Worm (Caenorhabditis elegans) whole organism, mixed stage, embryonic: ENCODE results near the gene cank-26.

Experiments used
- M03D4.4 ChIP-seq: sonication (generic microtip); optimal IDR thresholded peaks from 2 replicates; lab custom pipeline; 2017; ENCODE audit warnings: mild to moderate bottlenecking, missing genetic modification characterization, missing compliant biosample characterization
- ces-1 ChIP-seq: fragments of 150-350 bp; optimal IDR thresholded peaks from 2 replicates; lab custom pipeline; 2014; ENCODE audit warnings: missing biosample characterization, missing genetic modification reagents, missing genetic modification characterization
- elt-1 ChIP-seq: sonication (generic microtip); optimal IDR thresholded peaks from 2 replicates; lab custom pipeline; 2017; ENCODE audit warnings: missing genetic modification characterization, mild to moderate bottlenecking, missing compliant biosample characterization, antibody characterized with exemption, moderate library complexity, borderline replicate concordance; ENCODE audit not compliant: insufficient read depth
- elt-3 ChIP-seq: fragments of 150-350 bp; optimal IDR thresholded peaks from 2 replicates; lab custom pipeline; 2014; ENCODE audit warnings: missing biosample characterization, missing genetic modification characterization
- lin-32 ChIP-seq: fragments of 200-800 bp; sonication (Bioruptor generic); optimal IDR thresholded peaks from 2 replicates; lab custom pipeline; 2018; ENCODE audit warnings: mild to moderate bottlenecking, missing genetic modification characterization, missing compliant biosample characterization
- lsy-2 ChIP-seq: fragments of 150-350 bp; optimal IDR thresholded peaks from 2 replicates; lab custom pipeline; 2014; ENCODE audit warnings: missing biosample characterization, missing genetic modification characterization
- nhr-12 ChIP-seq: fragments of 150-350 bp; optimal IDR thresholded peaks from 2 replicates; lab custom pipeline; 2014; ENCODE audit warnings: missing biosample characterization, missing genetic modification characterization
- nhr-28 ChIP-seq: fragments of 150-350 bp; optimal IDR thresholded peaks from 2 replicates; lab custom pipeline; 2014; ENCODE audit warnings: missing biosample characterization, missing genetic modification characterization
- pha-4 ChIP-seq: fragments of 150-350 bp; optimal IDR thresholded peaks from 2 replicates; lab custom pipeline; 2018; ENCODE audit warnings: missing biosample characterization, missing genetic modification reagents, missing genetic modification characterization
- unc-120 ChIP-seq: sonication (generic microtip); optimal IDR thresholded peaks from 2 replicates; lab custom pipeline; 2017; ENCODE audit warnings: missing genetic modification characterization, missing compliant biosample characterization; ENCODE audit not compliant: poor library complexity, severe bottlenecking
- unc-62 ChIP-seq: fragments of 150-350 bp; optimal IDR thresholded peaks from 2 replicates; lab custom pipeline; 2014; ENCODE audit warnings: missing biosample characterization, missing genetic modification reagents, missing genetic modification characterization
- zip-8 ChIP-seq: fragments of 150-350 bp; optimal IDR thresholded peaks from 2 replicates; lab custom pipeline; 2014; ENCODE audit warnings: missing biosample characterization, missing genetic modification characterization
- ztf-11 ChIP-seq: fragments of 150-350 bp; optimal IDR thresholded peaks from 2 replicates; lab custom pipeline; 2014; ENCODE audit warnings: missing biosample characterization, missing genetic modification characterization

DNA sequence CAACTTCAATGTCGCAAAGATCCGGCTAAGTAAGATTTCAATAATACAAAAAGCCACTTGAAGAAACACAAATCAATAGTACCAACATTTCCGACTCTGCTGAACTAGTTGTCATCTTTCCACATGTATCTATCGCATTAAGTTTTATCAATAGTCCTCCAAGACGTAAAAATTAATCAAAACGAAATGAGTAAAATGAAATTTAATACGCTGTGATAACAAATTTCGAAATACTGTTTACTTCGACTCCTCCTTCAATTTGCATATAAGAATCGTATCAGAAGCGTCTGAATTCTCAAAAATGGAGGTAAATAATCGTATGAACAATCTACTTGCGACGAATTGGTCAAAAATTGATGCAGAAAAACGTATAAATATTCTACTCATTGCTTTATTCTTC lies 15.8 kb upstream of the cank-26 start:
- TF ChIP-seq nhr-28, result no peak
- TF ChIP-seq nhr-12, result no peak
- TF ChIP-seq ztf-11 (tag; lab: Kevin White, UChicago), result no peak
- TF ChIP-seq M03D4.4 (tag; lab: Kevin White, UChicago), result no peak
- TF ChIP-seq lsy-2, result no peak
- TF ChIP-seq unc-62 (GFP tag; lab: Kevin White, UChicago), result no peak
- TF ChIP-seq zip-8 (tag; lab: Kevin White, UChicago), result no peak
- no peak for TF ChIP-seq elt-3 (tag; lab: Kevin White, UChicago)
- TF ChIP-seq pha-4 (tag; lab: Kevin White, UChicago), result no peak
- no peak for TF ChIP-seq unc-120 (tag; lab: Kevin White, UChicago)
- no peak for TF ChIP-seq elt-1 (tag; lab: Kevin White, UChicago)
- TF ChIP-seq ces-1 (GFP tag; lab: Kevin White, UChicago), result no peak
- no peak for TF ChIP-seq lin-32 (GFP tag; lab: Kevin White, UChicago)
